Worm (Caenorhabditis elegans) whole organism, early embryonic: Measurements from ENCODE around the gene cpr-9.

Experiments used
- B0310.2 ChIP-seq: sonication (generic microtip); optimal IDR thresholded peaks from 2 replicates; lab custom pipeline; 2016; ENCODE audit warnings: mild to moderate bottlenecking, missing genetic modification characterization, missing compliant biosample characterization
- F13C5.2 ChIP-seq: sonication (generic microtip); optimal IDR thresholded peaks from 2 replicates; lab custom pipeline; 2017; ENCODE audit warnings: mild to moderate bottlenecking, missing genetic modification characterization, inconsistent platforms, missing compliant biosample characterization
- aly-1 ChIP-seq: sonication (generic microtip); optimal IDR thresholded peaks from 2 replicates; lab custom pipeline; 2016; ENCODE audit warnings: missing genetic modification characterization, missing compliant biosample characterization
- ama-1 ChIP-seq: fragments of 150-350 bp; optimal IDR thresholded peaks from 2 replicates; lab custom pipeline; 2014
- ceh-13 ChIP-seq: fragments of 200-800 bp; sonication (Bioruptor generic); optimal IDR thresholded peaks from 2 replicates; lab custom pipeline; 2018; ENCODE audit warnings: mild to moderate bottlenecking, missing genetic modification characterization, missing compliant biosample characterization
- ceh-36 ChIP-seq: sonication (generic microtip); optimal IDR thresholded peaks from 2 replicates; lab custom pipeline; 2016; ENCODE audit warnings: missing genetic modification characterization, inconsistent platforms, missing compliant biosample characterization
- ets-7 ChIP-seq: sonication (generic microtip); optimal IDR thresholded peaks from 2 replicates; lab custom pipeline; 2016; ENCODE audit warnings: missing genotype, missing genetic modification characterization, missing compliant biosample characterization
- flt-1 ChIP-seq: fragments of 200-800 bp; sonication (Bioruptor generic); IDR thresholded peaks from 2 replicates; pipeline ENCODE4 v1.3.6; 2022; ENCODE audit warnings: missing genetic modification characterization, missing compliant biosample characterization
- hmbx-1 ChIP-seq: sonication (generic microtip); optimal IDR thresholded peaks from 2 replicates; lab custom pipeline; 2016; ENCODE audit warnings: mild to moderate bottlenecking, missing genetic modification characterization, missing compliant biosample characterization
- hmg-4 ChIP-seq: fragments of 200-800 bp; sonication (Bioruptor generic); optimal IDR thresholded peaks from 2 replicates; lab custom pipeline; 2018; ENCODE audit warnings: mild to moderate bottlenecking, missing genetic modification characterization, missing compliant biosample characterization
- hnd-1 ChIP-seq: sonication (generic microtip); optimal IDR thresholded peaks from 2 replicates; lab custom pipeline; 2016; ENCODE audit warnings: missing genetic modification characterization, missing compliant biosample characterization
- pes-1 ChIP-seq: fragments of 200-800 bp; sonication (Bioruptor generic); IDR thresholded peaks from 2 replicates; pipeline ENCODE4 v1.3.6; 2022; ENCODE audit warnings: missing genetic modification reagents, missing genetic modification characterization, missing compliant biosample characterization
- scrt-1 ChIP-seq: fragments of 200-800 bp; sonication (Bioruptor generic); IDR thresholded peaks from 2 replicates; pipeline ENCODE4 v1.3.6; 2022; ENCODE audit warnings: missing genetic modification characterization, missing compliant biosample characterization
- sea-1 ChIP-seq: fragments of 200-800 bp; sonication (Bioruptor generic); conservative IDR thresholded peaks from 2 replicates; pipeline ENCODE4 v1.3.6; 2022; ENCODE audit warnings: missing genetic modification characterization, missing compliant biosample characterization
- tbx-11 ChIP-seq: fragments of 200-800 bp; sonication (Bioruptor generic); IDR thresholded peaks from 2 replicates; pipeline ENCODE4 v1.3.6; 2022; ENCODE audit warnings: missing genetic modification characterization, missing compliant biosample characterization
- tbx-37 ChIP-seq: fragments of 200-800 bp; sonication (Bioruptor generic); conservative IDR thresholded peaks from 2 replicates; pipeline ENCODE4 v1.3.6; 2022; ENCODE audit warnings: missing genetic modification reagents, missing genetic modification characterization, missing compliant biosample characterization
- tra-4 ChIP-seq: sonication (generic microtip); optimal IDR thresholded peaks from 2 replicates; lab custom pipeline; 2017; ENCODE audit warnings: missing genetic modification characterization, missing compliant biosample characterization

Gene cpr-9

DNA sequence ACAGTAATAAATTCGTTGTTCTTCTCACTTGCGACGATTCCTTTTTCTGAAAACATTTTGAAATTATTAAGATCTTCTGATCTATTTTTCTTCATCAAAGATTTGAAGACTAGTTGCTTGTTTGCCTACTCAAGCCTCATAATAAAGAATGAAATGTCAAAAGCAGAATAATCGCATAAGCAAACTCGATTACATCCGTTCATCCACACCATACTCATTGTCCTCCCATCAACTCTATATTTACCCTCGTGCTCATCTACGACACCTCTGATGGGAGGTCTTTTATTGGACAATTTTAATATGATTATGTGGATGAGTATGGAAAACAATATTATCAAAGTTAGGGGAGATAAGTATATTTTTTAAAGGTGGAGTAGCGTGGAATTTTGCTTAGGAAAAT lies 31.0 kb downstream of the cpr-9 start:
- TF ChIP-seq scrt-1 (GFP tag; lab: Robert Waterston, UW) (no peak), ceh-36 (tag; lab: Kevin White, UChicago) (no peak)

DNA sequence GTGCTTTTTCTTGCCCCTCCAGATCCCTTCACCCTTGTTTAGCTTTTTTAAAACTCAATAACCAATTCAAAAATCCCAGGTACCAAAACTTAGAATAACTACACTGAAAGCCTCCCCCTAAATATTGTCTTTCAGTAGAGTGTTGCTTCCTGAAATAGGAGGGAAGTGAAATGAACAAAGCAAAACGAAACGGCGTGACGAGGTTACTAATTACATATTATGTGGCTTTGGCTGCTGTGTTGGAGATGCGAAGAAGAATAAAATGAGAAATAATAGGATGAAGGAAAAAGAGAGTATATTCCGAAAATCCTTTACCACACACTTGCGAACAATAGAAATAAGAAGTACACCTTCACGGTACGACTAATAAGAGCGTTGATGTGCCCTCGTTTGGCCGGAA lies 33.3 kb downstream of the cpr-9 start:
- TF ChIP-seq flt-1 (GFP tag; lab: Robert Waterston, UW) (no peak), F13C5.2 (tag; lab: Kevin White, UChicago) (no peak), hnd-1 (tag; lab: Kevin White, UChicago) (no peak), hmbx-1 (tag; lab: Kevin White, UChicago) (no peak), ceh-36 (tag; lab: Kevin White, UChicago) (no peak), pes-1 (GFP tag; lab: Robert Waterston, UW) (no peak), aly-1 (no peak), tbx-37 (GFP tag; lab: Robert Waterston, UW) (no peak), tra-4 (tag; lab: Kevin White, UChicago) (no peak), B0310.2 (tag; lab: Kevin White, UChicago) (no peak), tbx-11 (GFP tag; lab: Robert Waterston, UW) (no peak), ets-7 (no peak), ama-1 (lab: Kevin White, UChicago) (no peak)

DNA sequence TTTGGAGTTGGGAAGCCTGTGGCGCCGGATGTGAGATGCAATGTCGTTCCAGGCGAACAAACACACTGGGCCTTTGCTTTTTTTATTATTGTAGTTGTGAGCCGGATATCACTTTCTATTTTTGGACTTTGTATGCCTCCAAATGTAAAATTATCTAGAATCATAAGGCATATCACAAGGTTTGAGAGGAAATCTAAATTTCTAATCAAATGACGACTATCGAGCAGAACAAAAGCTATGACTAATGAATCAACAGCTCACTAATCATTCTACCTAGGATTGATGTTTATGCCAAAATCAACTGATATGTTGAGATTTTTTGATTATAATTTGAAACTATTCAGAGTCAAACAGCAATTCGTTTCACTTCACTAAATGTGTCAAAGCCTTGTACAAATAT lies 35.0 kb downstream of the cpr-9 start:
- TF ChIP-seq hnd-1 (tag; lab: Kevin White, UChicago) (no peak), flt-1 (GFP tag; lab: Robert Waterston, UW) (no peak), B0310.2 (tag; lab: Kevin White, UChicago) (no peak), ceh-36 (tag; lab: Kevin White, UChicago) (no peak), hmg-4 (GFP tag; lab: Kevin White, UChicago) (no peak), tbx-11 (GFP tag; lab: Robert Waterston, UW) (no peak), sea-1 (GFP tag; lab: Robert Waterston, UW) (no peak), tbx-37 (GFP tag; lab: Robert Waterston, UW) (no peak), tra-4 (tag; lab: Kevin White, UChicago) (no peak), ceh-13 (GFP tag; lab: Kevin White, UChicago) (no peak), ets-7 (no peak), ama-1 (lab: Kevin White, UChicago) (no peak), pes-1 (GFP tag; lab: Robert Waterston, UW) (no peak), aly-1 (no peak), hmbx-1 (tag; lab: Kevin White, UChicago) (no peak), scrt-1 (GFP tag; lab: Robert Waterston, UW) (no peak), F13C5.2 (tag; lab: Kevin White, UChicago) (no peak)

- TF ChIP-seq ceh-36 (tag; lab: Kevin White, UChicago) (no peak), ceh-13 (GFP tag; lab: Kevin White, UChicago) (no peak)
Measured at ce11 chrV:12038317-12038716, 35.5 kb downstream of the cpr-9 start.

DNA sequence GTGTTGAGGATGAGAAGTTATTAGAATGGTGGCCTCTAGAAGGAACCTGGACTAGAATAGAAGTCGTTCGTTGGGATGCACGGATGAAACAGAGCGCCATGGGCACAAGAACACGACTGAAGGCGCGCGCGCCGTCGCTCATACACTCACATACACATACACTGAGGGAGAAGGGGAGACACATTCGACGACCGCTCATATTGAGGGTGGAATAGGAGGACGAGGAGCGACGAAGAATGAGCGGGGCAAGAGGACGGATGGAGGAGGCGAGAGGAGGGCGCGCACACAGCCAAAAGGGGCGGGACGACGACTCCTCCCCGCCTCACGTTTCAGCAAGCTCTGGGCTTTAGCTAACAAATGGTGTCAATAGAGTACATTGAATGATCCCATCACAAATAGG lies 35.9 kb downstream of the cpr-9 start:
- TF ChIP-seq ets-7 = no peak
- peak; percentile 54; the same call in 1 of the 2 replicates for TF ChIP-seq scrt-1 (GFP tag; lab: Robert Waterston, UW)
- TF ChIP-seq hmg-4 (GFP tag; lab: Kevin White, UChicago) = peak; percentile 62
- peak; percentile 8 for TF ChIP-seq aly-1

ce11 chrV:12039755-12040154 lies 36.9 kb downstream of the cpr-9 start:
- TF ChIP-seq sea-1 (GFP tag; lab: Robert Waterston, UW) = 0 out of 2 replicates have a peak, but pooled peaks have one; percentile 7
- no peak for TF ChIP-seq flt-1 (GFP tag; lab: Robert Waterston, UW)
- peak; percentile 52 for TF ChIP-seq hmg-4 (GFP tag; lab: Kevin White, UChicago)
- no peak for TF ChIP-seq B0310.2 (tag; lab: Kevin White, UChicago)

DNA sequence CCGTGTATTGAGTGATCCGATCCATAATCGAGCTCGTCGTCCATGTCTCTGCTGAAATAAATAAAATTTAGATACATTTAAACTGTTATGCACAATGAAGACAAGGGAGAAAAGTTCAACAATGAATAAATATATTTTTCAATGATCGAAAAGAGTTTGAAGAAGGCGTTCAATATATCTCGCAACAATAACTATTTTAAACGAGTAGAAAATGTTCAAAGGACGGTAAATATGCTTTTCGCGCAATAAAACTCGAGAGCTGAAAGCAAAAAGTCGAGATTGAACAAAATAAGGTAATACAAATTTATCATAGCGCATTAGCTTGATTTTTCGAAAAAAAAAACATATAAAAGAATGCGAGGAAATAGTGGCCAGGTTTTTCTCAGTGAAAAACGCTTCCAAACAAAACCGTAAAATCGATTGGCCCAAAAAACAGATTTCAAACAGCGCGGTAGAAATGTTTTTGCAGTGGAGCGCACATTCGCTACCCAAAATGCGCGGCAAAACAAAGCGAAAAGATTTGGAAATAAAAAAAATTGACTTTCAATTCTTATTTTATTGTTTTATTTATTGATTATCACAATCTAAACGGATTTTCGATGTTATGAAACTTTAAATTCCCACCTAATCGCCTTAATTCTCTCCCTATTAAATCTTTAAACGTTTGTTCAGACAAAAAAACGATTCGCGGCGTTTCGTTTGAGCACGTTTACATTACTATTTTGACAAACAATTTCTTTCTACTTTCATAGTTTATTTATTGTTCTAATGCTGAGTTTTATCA lies 38.2 kb downstream of the cpr-9 start, which contains the start of the genes kup-1 and F10C2.4:
TSS of gene kup-1 (minus strand) at position 51 of the 784 bp plus-strand sequence.
TSS of gene F10C2.4 (plus strand) at position 734 of the 784 bp plus-strand sequence.
- TF ChIP-seq B0310.2 (tag; lab: Kevin White, UChicago) = no peak
- TF ChIP-seq hmg-4 (GFP tag; lab: Kevin White, UChicago) = no peak
- TF ChIP-seq flt-1 (GFP tag; lab: Robert Waterston, UW) = no peak
- no peak for TF ChIP-seq tbx-11 (GFP tag; lab: Robert Waterston, UW)
- TF ChIP-seq hmbx-1 (tag; lab: Kevin White, UChicago) = no peak
- TF ChIP-seq F13C5.2 (tag; lab: Kevin White, UChicago) = no peak
- TF ChIP-seq sea-1 (GFP tag; lab: Robert Waterston, UW) = no peak
- TF ChIP-seq tbx-37 (GFP tag; lab: Robert Waterston, UW) = no peak

- TF ChIP-seq hnd-1 (tag; lab: Kevin White, UChicago) (no peak), hmg-4 (GFP tag; lab: Kevin White, UChicago) (no peak), flt-1 (GFP tag; lab: Robert Waterston, UW) (no peak), ceh-36 (tag; lab: Kevin White, UChicago) (no peak), scrt-1 (GFP tag; lab: Robert Waterston, UW) (no peak), F13C5.2 (tag; lab: Kevin White, UChicago) (no peak), ets-7 (no peak), hmbx-1 (tag; lab: Kevin White, UChicago) (no peak), tra-4 (tag; lab: Kevin White, UChicago) (no peak), tbx-37 (GFP tag; lab: Robert Waterston, UW) (no peak), B0310.2 (tag; lab: Kevin White, UChicago) (no peak)
Measured at ce11 chrV:12045132-12045531, 42.3 kb downstream of the cpr-9 start, which contains the start of gene F10C2.5. Gene F10C2.5 (plus strand): TSS chrV:12045432.
